Worm (Caenorhabditis elegans): ENCODE results near the gene Y7A5A.24.

Y7A5A.24 gene

DNA sequence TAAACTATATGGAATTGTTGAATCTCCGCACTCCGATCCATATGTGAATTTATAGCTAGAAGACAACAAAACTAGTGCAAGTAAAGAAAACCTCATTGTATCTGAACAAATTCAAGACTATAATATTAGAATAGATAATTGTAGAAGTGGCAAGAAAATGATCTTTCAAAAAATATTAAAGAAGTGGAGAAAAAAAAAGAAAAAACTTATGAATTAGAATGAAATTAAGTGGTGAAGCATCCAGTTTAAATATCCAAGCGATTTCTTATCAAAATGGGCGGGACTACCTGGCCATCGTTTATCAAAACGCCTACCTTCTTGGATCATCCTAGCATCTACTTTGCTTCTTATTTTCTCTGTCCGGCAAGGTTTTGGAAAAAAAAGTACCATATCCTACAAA, 24.8 kb downstream of the Y7A5A.24 start, which contains the start of gene wrt-4:
Gene wrt-4 (minus strand): TSS at position 101 of the 400 bp plus-strand sequence.
- no peak for TF ChIP-seq mls-2 (tag; optimal IDR thresholded peaks at IDR 0.05)
- no peak for TF ChIP-seq unc-39 (tag; optimal IDR thresholded peaks at IDR 0.05)
- TF ChIP-seq sptf-1 (tag; optimal IDR thresholded peaks at IDR 0.05), result no peak
- TF ChIP-seq blmp-1 (tag; optimal IDR thresholded peaks at IDR 0.05), result no peak
- no peak for TF ChIP-seq mep-1 (tag; optimal IDR thresholded peaks at IDR 0.05)
- no peak for TF ChIP-seq hlh-1 (tag; optimal IDR thresholded peaks at IDR 0.05)
- TF ChIP-seq ceh-83 (GFP tag; optimal IDR thresholded peaks at IDR 0.05), result no peak
- TF ChIP-seq nhr-12 (tag; optimal IDR thresholded peaks at IDR 0.05), result no peak
- TF ChIP-seq cnd-1 (tag; optimal IDR thresholded peaks at IDR 0.05), result no peak
- TF ChIP-seq nhr-237 (tag; optimal IDR thresholded peaks at IDR 0.05), result no peak
- TF ChIP-seq nhr-28 (tag; optimal IDR thresholded peaks at IDR 0.05), result no peak
- no peak for TF ChIP-seq nhr-76 (tag; optimal IDR thresholded peaks at IDR 0.05)
- no peak for TF ChIP-seq unc-120 (tag; optimal IDR thresholded peaks at IDR 0.05; ENCODE audit: poor library complexity, severe bottlenecking)
- TF ChIP-seq ztf-11 (tag; optimal IDR thresholded peaks at IDR 0.05), result no peak

DNA sequence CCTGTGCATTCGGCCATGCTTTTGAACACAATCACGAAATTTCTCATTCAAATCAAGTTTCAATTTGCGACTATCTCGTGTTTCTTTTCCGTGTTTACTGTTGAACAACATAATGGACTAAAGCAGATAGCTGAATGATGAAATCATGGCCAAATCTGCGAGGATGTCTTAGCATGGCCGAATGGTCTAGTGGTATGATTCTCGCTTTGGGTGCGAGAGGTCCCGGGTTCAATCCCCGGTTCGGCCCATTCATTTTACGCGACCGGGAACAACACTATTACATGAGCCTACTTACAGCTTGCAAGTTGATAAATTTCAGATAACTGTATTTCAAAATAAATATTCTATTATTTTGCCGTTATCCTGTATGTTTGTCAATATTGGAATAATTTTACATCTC, 30.7 kb downstream of the Y7A5A.24 start:
- no peak for TF ChIP-seq lin-32 (GFP tag; optimal IDR thresholded peaks at IDR 0.05)
- no peak for TF ChIP-seq elt-1 (tag; optimal IDR thresholded peaks at IDR 0.05; ENCODE audit: borderline replicate concordance, insufficient read depth)
- TF ChIP-seq nhr-28 (tag; optimal IDR thresholded peaks at IDR 0.05), result no peak
- no peak for TF ChIP-seq lsy-2 (tag; optimal IDR thresholded peaks at IDR 0.05)
- TF ChIP-seq drap-1 (GFP tag; optimal IDR thresholded peaks at IDR 0.05), result no peak
- no peak for TF ChIP-seq zip-8 (tag; optimal IDR thresholded peaks at IDR 0.05)
- TF ChIP-seq unc-39 (tag; optimal IDR thresholded peaks at IDR 0.05), result no peak
- TF ChIP-seq lin-13 (tag; optimal IDR thresholded peaks at IDR 0.05), result no peak
- TF ChIP-seq mep-1 (tag; optimal IDR thresholded peaks at IDR 0.05), result no peak
- no peak for TF ChIP-seq nhr-12 (tag; optimal IDR thresholded peaks at IDR 0.05)
- TF ChIP-seq snpc-4 (tag; optimal IDR thresholded peaks at IDR 0.05), result no peak
- TF ChIP-seq ztf-11 (tag; optimal IDR thresholded peaks at IDR 0.05), result no peak
- TF ChIP-seq sem-2 (GFP tag; optimal IDR thresholded peaks at IDR 0.05), result no peak
- TF ChIP-seq ceh-83 (GFP tag; optimal IDR thresholded peaks at IDR 0.05), result no peak
- no peak for TF ChIP-seq hlh-1 (tag; optimal IDR thresholded peaks at IDR 0.05)
- no peak for TF ChIP-seq ces-1 (GFP tag; optimal IDR thresholded peaks at IDR 0.05)
- no peak for TF ChIP-seq elt-3 (tag; optimal IDR thresholded peaks at IDR 0.05)
- TF ChIP-seq flh-1 (GFP tag; optimal IDR thresholded peaks at IDR 0.05), result no peak
- TF ChIP-seq nhr-2 (tag; optimal IDR thresholded peaks at IDR 0.05), result no peak

DNA sequence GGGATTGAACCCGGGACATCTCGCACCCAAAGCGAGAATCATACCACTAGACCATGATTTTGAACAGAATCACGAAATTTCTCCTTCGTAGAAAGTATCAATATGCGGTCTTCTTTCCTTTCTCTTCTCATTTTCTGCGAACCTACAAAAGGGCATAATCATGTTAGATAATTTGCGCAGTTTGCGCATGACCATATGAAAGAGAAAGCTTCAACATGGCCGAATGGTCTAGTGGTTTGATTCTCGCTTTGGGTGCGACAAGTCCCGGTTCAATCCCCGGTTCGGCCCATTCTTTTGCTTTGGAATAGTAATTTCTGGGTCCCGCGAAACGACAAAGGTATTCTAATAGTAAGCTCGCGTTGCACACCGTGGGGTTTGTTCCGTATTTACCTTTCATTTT, 34.1 kb downstream of the Y7A5A.24 start:
- TF ChIP-seq pha-4 (tag; optimal IDR thresholded peaks at IDR 0.05) (no peak), lin-32 (GFP tag; optimal IDR thresholded peaks at IDR 0.05) (no peak), nhr-12 (tag; optimal IDR thresholded peaks at IDR 0.05) (no peak), drap-1 (GFP tag; optimal IDR thresholded peaks at IDR 0.05) (peak; percentile 18), mab-5 (tag; optimal IDR thresholded peaks at IDR 0.05) (no peak)

DNA sequence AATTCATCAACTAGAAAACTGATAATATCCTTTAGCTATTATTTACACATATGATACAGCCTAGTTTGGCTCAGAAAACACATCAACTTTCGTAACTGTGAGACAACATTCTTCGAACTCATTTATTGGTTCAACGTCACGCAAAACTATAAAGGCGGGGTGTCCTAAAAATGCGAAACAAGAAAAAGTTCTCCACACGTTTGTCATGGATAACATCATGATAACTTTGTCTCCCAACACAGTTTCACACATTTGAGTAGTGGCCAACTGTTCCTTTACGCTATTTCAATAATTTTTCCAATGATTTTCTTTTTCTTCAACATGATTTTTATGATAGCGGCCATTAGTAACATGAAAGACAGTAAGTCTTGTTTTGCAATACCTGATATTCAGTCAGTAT, 35.2 kb downstream of the Y7A5A.24 start, which contains the start of gene srxa-9:
Gene srxa-9 (plus strand): TSS at position 301 of the 400 bp plus-strand sequence.
- TF ChIP-seq M03D4.4 (tag; optimal IDR thresholded peaks at IDR 0.05), result no peak

DNA sequence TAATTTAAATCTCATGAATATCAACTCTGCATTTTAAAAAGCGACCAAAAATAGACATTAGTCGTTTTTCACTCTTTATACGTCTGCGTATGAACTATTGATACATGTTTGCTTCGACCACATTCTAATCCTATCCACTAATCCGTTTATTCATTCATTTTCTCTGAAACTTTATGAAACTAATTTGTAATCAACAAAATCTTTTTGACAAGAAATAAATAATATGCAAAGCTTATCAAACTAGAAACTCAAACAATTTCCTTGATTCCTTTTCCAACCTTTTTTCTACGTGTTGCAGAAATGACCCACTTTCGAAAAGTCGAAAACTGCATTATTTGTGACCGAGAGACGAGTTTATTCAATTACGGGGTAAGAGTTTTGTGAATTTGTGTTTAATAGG, 39.6 kb downstream of the Y7A5A.24 start, which contains the start of gene nhr-255:
Gene nhr-255 (plus strand): TSS at position 301 of the 400 bp plus-strand sequence.
- TF ChIP-seq ces-1 (GFP tag; optimal IDR thresholded peaks at IDR 0.05) (peak; percentile 86), mep-1 (tag; optimal IDR thresholded peaks at IDR 0.05) (no peak)

DNA sequence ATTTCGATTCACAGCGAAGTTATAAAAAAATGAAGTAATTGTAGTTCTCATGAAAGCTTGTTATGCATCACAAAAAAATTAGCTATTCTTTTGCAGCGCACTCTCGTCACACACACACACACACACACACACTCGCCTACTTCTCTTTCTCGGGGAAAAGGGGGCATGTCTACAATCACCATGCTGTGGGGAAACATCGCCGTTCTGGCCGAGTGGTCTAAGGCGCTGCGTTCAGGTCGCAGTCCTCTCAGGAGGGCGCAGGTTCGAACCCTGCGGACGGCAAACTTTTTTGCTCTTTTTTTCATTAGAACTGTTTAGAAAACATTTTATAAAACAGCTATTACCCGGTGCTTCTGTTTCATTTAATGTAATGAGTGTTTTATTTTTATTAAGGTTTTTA, 40.1 kb downstream of the Y7A5A.24 start:
- TF ChIP-seq flh-1 (GFP tag; optimal IDR thresholded peaks at IDR 0.05) (peak; percentile 81), mab-5 (tag; optimal IDR thresholded peaks at IDR 0.05) (no peak), lin-32 (GFP tag; optimal IDR thresholded peaks at IDR 0.05) (peak; percentile 78), nhr-28 (tag; optimal IDR thresholded peaks at IDR 0.05) (peak; percentile 2), nhr-12 (tag; optimal IDR thresholded peaks at IDR 0.05) (no peak), ceh-83 (GFP tag; optimal IDR thresholded peaks at IDR 0.05) (peak; percentile 90), sem-2 (GFP tag; optimal IDR thresholded peaks at IDR 0.05) (peak; percentile 79), ztf-11 (tag; optimal IDR thresholded peaks at IDR 0.05) (peak; percentile 4), mep-1 (tag; optimal IDR thresholded peaks at IDR 0.05) (no peak), mls-2 (tag; optimal IDR thresholded peaks at IDR 0.05) (peak; percentile 94), snpc-4 (tag; optimal IDR thresholded peaks at IDR 0.05) (no peak), elt-1 (tag; optimal IDR thresholded peaks at IDR 0.05; ENCODE audit: borderline replicate concordance, insufficient read depth) (no peak), pha-4 (tag; optimal IDR thresholded peaks at IDR 0.05) (peak; percentile 1), tbx-8 (GFP tag; optimal IDR thresholded peaks at IDR 0.05) (peak; percentile 70), blmp-1 (tag; optimal IDR thresholded peaks at IDR 0.05) (no peak), zip-8 (tag; optimal IDR thresholded peaks at IDR 0.05) (no peak), unc-39 (tag; optimal IDR thresholded peaks at IDR 0.05) (no peak), drap-1 (GFP tag; optimal IDR thresholded peaks at IDR 0.05) (peak; percentile 94), nhr-2 (tag; optimal IDR thresholded peaks at IDR 0.05) (no peak), ces-1 (GFP tag; optimal IDR thresholded peaks at IDR 0.05) (no peak), ham-2 (GFP tag; optimal IDR thresholded peaks at IDR 0.05) (peak; percentile 85), M03D4.4 (tag; optimal IDR thresholded peaks at IDR 0.05) (peak; percentile 92), bed-3 (GFP tag; optimal IDR thresholded peaks at IDR 0.05) (peak; percentile 88), lsy-2 (tag; optimal IDR thresholded peaks at IDR 0.05) (peak; percentile 51), ceh-43 (GFP tag; optimal IDR thresholded peaks at IDR 0.05) (peak; percentile 85), sptf-1 (tag; optimal IDR thresholded peaks at IDR 0.05) (peak; percentile 96), cnd-1 (tag; optimal IDR thresholded peaks at IDR 0.05) (peak; percentile 90), nhr-237 (tag; optimal IDR thresholded peaks at IDR 0.05) (peak; percentile 66), ceh-39 (tag; optimal IDR thresholded peaks at IDR 0.05) (no peak), lin-13 (tag; optimal IDR thresholded peaks at IDR 0.05) (peak; percentile 28), unc-62 (GFP tag; optimal IDR thresholded peaks at IDR 0.05) (peak; percentile 35), elt-3 (tag; optimal IDR thresholded peaks at IDR 0.05) (no peak), hlh-1 (tag; optimal IDR thresholded peaks at IDR 0.05) (peak; percentile 20)
